Fruit fly (Drosophila melanogaster): Measurements from ENCODE around the gene Srg3.

Gene Srg3

DNA sequence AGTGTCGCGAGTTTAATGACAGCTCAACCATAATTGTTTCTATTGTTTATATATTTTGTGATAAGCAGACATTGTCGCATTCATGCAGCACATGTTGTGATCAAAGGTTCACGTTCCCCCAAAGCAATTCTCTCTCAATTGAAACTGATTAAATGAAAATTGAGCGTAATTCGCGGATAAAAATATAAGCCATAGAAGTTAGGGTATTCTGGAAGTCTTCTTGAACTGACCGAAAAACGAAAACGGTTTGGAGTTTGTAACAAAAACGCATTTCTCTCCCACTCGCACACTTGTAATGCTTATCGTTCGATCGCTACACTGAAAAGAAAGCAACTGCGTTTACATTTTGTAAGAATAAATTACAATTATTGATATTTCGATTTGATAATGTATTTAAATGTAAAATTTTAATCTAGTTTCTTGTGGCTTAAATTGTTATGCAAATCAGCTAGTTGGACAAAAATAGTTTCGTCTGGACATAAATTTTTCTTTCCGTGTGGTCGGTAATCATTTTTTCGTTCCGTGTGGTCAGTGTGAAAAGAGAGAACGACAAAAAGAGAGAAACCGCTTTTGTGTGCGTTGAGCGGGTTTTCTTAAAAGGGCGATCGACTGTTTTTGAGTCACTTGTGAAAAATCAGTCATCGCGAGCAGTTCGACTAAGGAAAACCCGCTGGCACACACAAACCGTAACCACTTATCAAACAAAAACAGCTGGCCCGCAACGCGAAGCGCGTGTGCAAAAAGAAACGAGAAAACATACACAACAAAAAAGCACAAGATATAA, 20.2 kb upstream of the Srg3 start, which contains the start of gene aay (continued):
- TF ChIP-seq Lpt (GFP tag; optimal IDR thresholded peaks at IDR 0.05) (peak; percentile 97), lz (GFP tag; optimal IDR thresholded peaks at IDR 0.05) (peak; percentile 99), Ets96B (tag; optimal IDR thresholded peaks at IDR 0.05) (peak; percentile 98), Eip75B (GFP tag; optimal IDR thresholded peaks at IDR 0.05) (peak; percentile 99), esn (GFP tag; optimal IDR thresholded peaks at IDR 0.05) (peak; percentile 100), CG31627 (GFP tag; optimal IDR thresholded peaks at IDR 0.05) (peak; percentile 99), cyc (GFP tag; optimal IDR thresholded peaks at IDR 0.05) (peak; percentile 99), CG6854 (GFP tag; optimal IDR thresholded peaks at IDR 0.05) (peak; percentile 99), acj6 (GFP tag; optimal IDR thresholded peaks at IDR 0.05) (peak; percentile 99), fd85E (GFP tag; optimal IDR thresholded peaks at IDR 0.05) (peak; percentile 97), CG6163 (GFP tag; IDR thresholded peaks at IDR 0.05) (peak; percentile 98), Sox14 (GFP tag; optimal IDR thresholded peaks at IDR 0.05) (peak; percentile 99), Smox (GFP tag; optimal IDR thresholded peaks at IDR 0.05) (peak; percentile 99), CG11762 (GFP tag; optimal IDR thresholded peaks at IDR 0.05; ENCODE audit: insufficient read depth) (peak; percentile 98), CG8632 (GFP tag; optimal IDR thresholded peaks at IDR 0.05) (peak; percentile 99), dsx (GFP tag; optimal IDR thresholded peaks at IDR 0.05; ENCODE audit: poor library complexity, severe bottlenecking) (peak; percentile 97), fd59A (GFP tag; optimal IDR thresholded peaks at IDR 0.05) (peak; percentile 95), salr (GFP tag; optimal IDR thresholded peaks at IDR 0.05) (peak; percentile 95 to 96), spab (GFP tag; optimal IDR thresholded peaks at IDR 0.05) (peak; percentile 95), CG1621 (tag; optimal IDR thresholded peaks at IDR 0.05) (peak; percentile 97), Sox15 (GFP tag; optimal IDR thresholded peaks at IDR 0.05) (peak; percentile 98), Eip93F (GFP tag; optimal IDR thresholded peaks at IDR 0.05) (peak; percentile 99), net (GFP tag; optimal IDR thresholded peaks at IDR 0.05) (peak; percentile 99), Met (GFP tag; optimal IDR thresholded peaks at IDR 0.05) (peak; percentile 99), CG15336 (GFP tag; IDR thresholded peaks at IDR 0.05) (peak; percentile 99), fkh (GFP tag; optimal IDR thresholded peaks at IDR 0.05) (peak; percentile 92), Blimp-1 (GFP tag; optimal IDR thresholded peaks at IDR 0.05) (peak; percentile 96), Sox102F (GFP tag; optimal IDR thresholded peaks at IDR 0.05) (peak; percentile 100), ss (GFP tag; optimal IDR thresholded peaks at IDR 0.05) (peak; percentile 95 to 98), CG7368 (GFP tag; optimal IDR thresholded peaks at IDR 0.05) (peak; percentile 99), CG6792 (GFP tag; optimal IDR thresholded peaks at IDR 0.05) (peak; percentile 99), dac (GFP tag; optimal IDR thresholded peaks at IDR 0.05) (peak; percentile 93), pdm3 (GFP tag; optimal IDR thresholded peaks at IDR 0.05) (peak; percentile 99), CG6808 (GFP tag; optimal IDR thresholded peaks at IDR 0.05) (peak; percentile 95), CG8319 (GFP tag; optimal IDR thresholded peaks at IDR 0.05) (peak; percentile 98), topi (GFP tag; optimal IDR thresholded peaks at IDR 0.05) (peak; percentile 99), Hr39 (GFP tag; optimal IDR thresholded peaks at IDR 0.05) (peak; percentile 99), CG4318 (GFP tag; optimal IDR thresholded peaks at IDR 0.05) (peak; percentile 94)

DNA sequence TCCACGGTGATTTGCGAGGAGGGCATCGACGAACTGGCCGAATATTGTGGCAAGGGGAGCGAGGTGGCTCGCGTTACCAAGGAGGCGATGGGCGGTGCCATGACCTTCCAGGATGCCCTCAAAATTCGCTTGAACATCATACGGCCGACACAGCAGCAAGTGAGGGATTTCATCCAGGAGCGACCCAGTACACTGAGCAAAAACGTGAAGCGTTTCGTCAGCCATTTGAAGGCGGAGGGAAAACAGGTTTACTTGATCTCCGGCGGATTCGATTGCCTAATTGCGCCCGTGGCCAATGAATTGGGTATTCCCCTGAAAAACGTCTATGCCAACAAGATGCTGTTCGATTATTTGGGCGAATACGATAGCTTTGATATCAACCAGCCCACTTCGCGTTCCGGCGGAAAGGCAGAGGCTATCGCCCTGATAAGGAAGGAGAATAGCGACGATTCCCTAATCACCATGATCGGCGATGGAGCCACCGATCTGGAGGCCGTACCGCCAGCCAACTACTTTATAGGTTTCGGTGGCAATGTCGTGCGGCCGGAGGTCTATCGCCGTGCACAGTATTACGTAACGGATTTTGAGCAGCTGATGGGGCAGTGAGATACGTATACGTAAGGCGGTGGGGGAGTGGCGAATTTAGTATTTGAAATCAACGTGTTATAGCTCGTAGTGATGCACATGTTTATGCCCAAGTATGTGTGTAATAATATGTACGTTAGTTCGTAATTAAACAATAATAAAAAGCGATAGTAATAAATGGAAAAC, 19.1 kb upstream of the Srg3 start:
- TF ChIP-seq CG1621 (tag; optimal IDR thresholded peaks at IDR 0.05) (no peak), pdm3 (GFP tag; optimal IDR thresholded peaks at IDR 0.05) (no peak), Hr38 (GFP tag; optimal IDR thresholded peaks at IDR 0.05) (no peak), svp (GFP tag) (peak; percentile 73), vri (GFP tag; optimal IDR thresholded peaks at IDR 0.05) (peak; percentile 69)

Measured in whole organism, prepupa.